Fruit fly (Drosophila melanogaster) whole organism, embryonic: ENCODE results near the gene CG11970.
A peak's percentile ranks its signal among the peaks of the same experiment; 100 is the strongest.

Experiments
- Atf3 ChIP-seq: fragments of 200-800 bp; sonication (Bioruptor generic); optimal IDR thresholded peaks from 3 replicates; lab custom pipeline; 2016; ENCODE audit warnings: missing biosample characterization, missing genetic modification characterization
- B-H1 ChIP-seq: fragments of 200-800 bp; sonication (Bioruptor generic); IDR thresholded peaks from 3 replicates; pipeline ENCODE4 v1.3.6; 2022; ENCODE audit warnings: missing biosample characterization, missing genetic modification characterization
- CG11398 ChIP-seq: fragments of 200-800 bp; sonication (Bioruptor generic); optimal IDR thresholded peaks from 2 replicates; lab custom pipeline; 2016; ENCODE audit warnings: missing biosample characterization, missing genetic modification characterization
- CG12391 ChIP-seq: fragments of 200-800 bp; sonication (Bioruptor generic); optimal IDR thresholded peaks from 3 replicates; lab custom pipeline; 2018; ENCODE audit warnings: missing biosample characterization, mild to moderate bottlenecking, missing genetic modification characterization, moderate library complexity
- CG12942 ChIP-seq: fragments of 200-800 bp; sonication (Bioruptor generic); optimal IDR thresholded peaks from 3 replicates; lab custom pipeline; 2016; ENCODE audit warnings: missing biosample characterization, missing genetic modification characterization
- CG13894 ChIP-seq: fragments of 200-800 bp; sonication (Bioruptor generic); optimal IDR thresholded peaks from 3 replicates; lab custom pipeline; 2018; ENCODE audit warnings: missing biosample characterization, mild to moderate bottlenecking, missing genetic modification characterization, moderate library complexity
- CG1603 ChIP-seq: fragments of 200-800 bp; sonication (Bioruptor generic); optimal IDR thresholded peaks from 2 replicates; lab custom pipeline; 2019; ENCODE audit warnings: missing biosample characterization, mild to moderate bottlenecking, missing genetic modification characterization, moderate library complexity
- CG2712 ChIP-seq: fragments of 200-800 bp; optimal IDR thresholded peaks from 3 replicates; lab custom pipeline; 2019; ENCODE audit warnings: missing biosample characterization, mild to moderate bottlenecking, missing genetic modification characterization, moderate library complexity
- CG2875 ChIP-seq: fragments of 200-800 bp; sonication (Bioruptor generic); optimal IDR thresholded peaks from 2 replicates; lab custom pipeline; 2017; ENCODE audit warnings: missing biosample characterization, mild to moderate bottlenecking, missing genetic modification characterization, missing genetic modification reagents
- CG30431 ChIP-seq: fragments of 200-800 bp; sonication (Bioruptor generic); optimal IDR thresholded peaks from 2 replicates; lab custom pipeline; 2017; ENCODE audit warnings: missing biosample characterization, missing genetic modification characterization
- CG31224 ChIP-seq: fragments of 200-800 bp; sonication (Bioruptor generic); IDR thresholded peaks from 2 replicates; pipeline ENCODE4 v1.3.6; 2022; ENCODE audit warnings: missing biosample characterization, missing genetic modification characterization
- CG31365 ChIP-seq: fragments of 200-800 bp; sonication (Bioruptor generic); optimal IDR thresholded peaks from 2 replicates; lab custom pipeline; 2018; ENCODE audit warnings: missing biosample characterization, mild to moderate bottlenecking, missing genetic modification characterization
- CG3847 ChIP-seq: fragments of 200-800 bp; sonication (Bioruptor generic); IDR thresholded peaks from 2 replicates; pipeline ENCODE4 v1.3.6; 2022; ENCODE audit warnings: missing biosample characterization, missing genetic modification characterization
- CG4282 ChIP-seq: fragments of 200-800 bp; sonication (Bioruptor generic); optimal IDR thresholded peaks from 2 replicates; lab custom pipeline; 2016; ENCODE audit warnings: missing biosample characterization, missing genetic modification characterization
- CG4707 ChIP-seq: fragments of 200-800 bp; sonication (Bioruptor generic); optimal IDR thresholded peaks from 2 replicates; lab custom pipeline; 2018; ENCODE audit warnings: missing biosample characterization, mild to moderate bottlenecking, missing genetic modification characterization, moderate library complexity
- CG5245 ChIP-seq: fragments of 200-800 bp; sonication (Bioruptor generic); optimal IDR thresholded peaks from 3 replicates; lab custom pipeline; 2016; ENCODE audit warnings: missing biosample characterization, missing genetic modification characterization
- CG5953 ChIP-seq: fragments of 200-800 bp; sonication (Bioruptor generic); IDR thresholded peaks from 2 replicates; pipeline ENCODE4 v1.3.6; 2022; ENCODE audit warnings: missing biosample characterization, missing genetic modification characterization
- CG6654 ChIP-seq: fragments of 200-800 bp; sonication (Bioruptor generic); optimal IDR thresholded peaks from 2 replicates; lab custom pipeline; 2017; ENCODE audit warnings: missing biosample characterization, mild to moderate bottlenecking, missing genetic modification characterization
- CG6689 ChIP-seq: fragments of 200-800 bp; sonication (Bioruptor generic); IDR thresholded peaks from 2 replicates; pipeline ENCODE4 v1.3.6; 2022; ENCODE audit warnings: missing biosample characterization, missing genetic modification characterization
- CG7556 ChIP-seq: fragments of 200-800 bp; sonication (Bioruptor generic); optimal IDR thresholded peaks from 2 replicates; lab custom pipeline; 2017; ENCODE audit warnings: missing biosample characterization, mild to moderate bottlenecking, missing genetic modification characterization
- CG9437 ChIP-seq: fragments of 200-800 bp; sonication (Bioruptor generic); optimal IDR thresholded peaks from 2 replicates; lab custom pipeline; 2018; ENCODE audit warnings: missing biosample characterization, mild to moderate bottlenecking, missing genetic modification characterization
- CG9817 ChIP-seq: fragments of 200-800 bp; sonication (Bioruptor generic); optimal IDR thresholded peaks from 2 replicates; lab custom pipeline; 2018; ENCODE audit warnings: missing biosample characterization, mild to moderate bottlenecking, missing genetic modification characterization, moderate library complexity
- CrebB ChIP-seq: fragments of 200-800 bp; sonication (Bioruptor generic); optimal IDR thresholded peaks from 3 replicates; lab custom pipeline; 2018; ENCODE audit warnings: missing biosample characterization, mild to moderate bottlenecking, missing genetic modification characterization
- D19A ChIP-seq: fragments of 200-800 bp; optimal IDR thresholded peaks from 3 replicates; lab custom pipeline; 2019; ENCODE audit warnings: missing biosample characterization, mild to moderate bottlenecking, missing genetic modification characterization, moderate library complexity
- Deaf1 ChIP-seq: fragments of 200-800 bp; optimal IDR thresholded peaks from 3 replicates; lab custom pipeline; 2019; ENCODE audit warnings: missing biosample characterization, mild to moderate bottlenecking, missing genetic modification characterization, moderate library complexity
- HLH4C ChIP-seq: fragments of 200-800 bp; sonication (Bioruptor generic); IDR thresholded peaks from 3 replicates; pipeline ENCODE4 v1.3.6; 2022; ENCODE audit warnings: missing biosample characterization, missing genetic modification characterization; ENCODE audit not compliant: partially characterized antibody
- NK7.1 ChIP-seq: fragments of 200-800 bp; sonication (Bioruptor generic); optimal IDR thresholded peaks from 3 replicates; lab custom pipeline; 2016; ENCODE audit warnings: missing biosample characterization, missing genetic modification characterization
- Sry-δ ChIP-seq: fragments of 200-800 bp; sonication (Bioruptor generic); optimal IDR thresholded peaks from 2 replicates; lab custom pipeline; 2016; ENCODE audit warnings: missing biosample characterization, missing genetic modification characterization
- Usf ChIP-seq: fragments of 200-800 bp; sonication (Bioruptor generic); optimal IDR thresholded peaks from 2 replicates; lab custom pipeline; 2017; ENCODE audit warnings: missing genotype, missing biosample characterization, missing genetic modification characterization
- Vsx1 ChIP-seq: fragments of 200-800 bp; sonication (Bioruptor generic); optimal IDR thresholded peaks from 2 replicates; lab custom pipeline; 2017; ENCODE audit warnings: missing biosample characterization, mild to moderate bottlenecking, missing genetic modification characterization, missing genetic modification reagents
- aop ChIP-seq: fragments of 200-800 bp; sonication (Bioruptor generic); IDR thresholded peaks from 2 replicates; pipeline ENCODE4 v1.3.6; 2022; ENCODE audit warnings: missing biosample characterization, missing genetic modification characterization
- az2 ChIP-seq: fragments of 200-800 bp; sonication (Bioruptor generic); optimal IDR thresholded peaks from 3 replicates; lab custom pipeline; 2016; ENCODE audit warnings: missing biosample characterization, missing genetic modification characterization
- chinmo ChIP-seq: fragments of 200-800 bp; sonication (Bioruptor generic); IDR thresholded peaks from 4 replicates; pipeline ENCODE4 v1.3.6; 2022; ENCODE audit warnings: missing biosample characterization, missing genetic modification characterization; ENCODE audit not compliant: partially characterized antibody
- dan ChIP-seq: fragments of 200-800 bp; sonication (Bioruptor generic); IDR thresholded peaks from 2 replicates; pipeline ENCODE4 v1.3.6; 2022; ENCODE audit warnings: missing biosample characterization, missing genetic modification characterization
- fd3F ChIP-seq: fragments of 200-800 bp; sonication (Bioruptor generic); optimal IDR thresholded peaks from 2 replicates; lab custom pipeline; 2018; ENCODE audit warnings: missing biosample characterization, mild to moderate bottlenecking, missing genetic modification characterization, moderate library complexity
- ftz-f1 ChIP-seq: fragments of 200-800 bp; sonication (Bioruptor generic); optimal IDR thresholded peaks from 2 replicates; lab custom pipeline; 2016; ENCODE audit warnings: missing biosample characterization, missing genetic modification characterization
- gsb ChIP-seq: fragments of 200-800 bp; sonication (Bioruptor generic); IDR thresholded peaks from 2 replicates; pipeline ENCODE4 v1.3.6; 2022; ENCODE audit warnings: missing biosample characterization, missing genetic modification characterization
- gt ChIP-seq: fragments of 200-800 bp; sonication (Bioruptor generic); IDR thresholded peaks from 2 replicates; pipeline ENCODE4 v1.3.6; 2022; ENCODE audit warnings: missing biosample characterization, missing genetic modification characterization
- her ChIP-seq: fragments of 200-800 bp; sonication (Bioruptor generic); optimal IDR thresholded peaks from 2 replicates; lab custom pipeline; 2016; ENCODE audit warnings: missing biosample characterization, missing genetic modification characterization
- hth ChIP-seq: fragments of >200 bp; optimal IDR thresholded peaks from 2 replicates; lab custom pipeline; 2017; ENCODE audit warnings: inconsistent platforms
- klu ChIP-seq: fragments of 200-800 bp; sonication (Bioruptor generic); IDR thresholded peaks from 2 replicates; pipeline ENCODE4 v1.3.6; 2022; ENCODE audit warnings: missing biosample characterization, missing genetic modification characterization
- pnt ChIP-seq: fragments of 200-800 bp; sonication (Bioruptor generic); optimal IDR thresholded peaks from 3 replicates; lab custom pipeline; 2016; ENCODE audit warnings: missing biosample characterization, missing genetic modification characterization
- pros ChIP-seq: fragments of 200-800 bp; sonication (Bioruptor generic); optimal IDR thresholded peaks from 3 replicates; lab custom pipeline; 2019; ENCODE audit warnings: missing biosample characterization, mild to moderate bottlenecking, missing genetic modification characterization, moderate library complexity
- sd ChIP-seq: fragments of 200-800 bp; sonication (Bioruptor generic); optimal IDR thresholded peaks from 3 replicates; lab custom pipeline; 2018; ENCODE audit warnings: missing biosample characterization, mild to moderate bottlenecking, missing genetic modification characterization, moderate library complexity
- sqz ChIP-seq: fragments of 200-800 bp; sonication (Bioruptor generic); optimal IDR thresholded peaks from 3 replicates; lab custom pipeline; 2018; ENCODE audit warnings: missing biosample characterization, mild to moderate bottlenecking, missing genetic modification characterization
- sr ChIP-seq: fragments of 200-800 bp; sonication (Bioruptor generic); IDR thresholded peaks from 3 replicates; pipeline ENCODE4 v1.3.6; 2022; ENCODE audit warnings: missing biosample characterization, missing genetic modification characterization
- sug ChIP-seq: fragments of 200-800 bp; optimal IDR thresholded peaks from 2 replicates; lab custom pipeline; 2019; ENCODE audit warnings: missing biosample characterization, mild to moderate bottlenecking, missing genetic modification characterization, moderate library complexity
- tap ChIP-seq: fragments of 200-800 bp; optimal IDR thresholded peaks from 3 replicates; lab custom pipeline; 2019; ENCODE audit warnings: missing biosample characterization, mild to moderate bottlenecking, missing genetic modification characterization, moderate library complexity
- tna ChIP-seq: fragments of 200-800 bp; sonication (Bioruptor generic); IDR thresholded peaks from 2 replicates; pipeline ENCODE4 v1.3.6; 2022; ENCODE audit warnings: missing biosample characterization, missing genetic modification characterization; ENCODE audit not compliant: partially characterized antibody
- tx ChIP-seq: fragments of 200-800 bp; sonication (Bioruptor generic); optimal IDR thresholded peaks from 2 replicates; lab custom pipeline; 2016; ENCODE audit warnings: missing biosample characterization, missing genetic modification characterization
- zen2 ChIP-seq: fragments of 200-800 bp; sonication (Bioruptor generic); IDR thresholded peaks from 3 replicates; pipeline ENCODE4 v1.3.6; 2022; ENCODE audit warnings: missing biosample characterization, missing genetic modification characterization; ENCODE audit not compliant: partially characterized antibody

Gene CG11970

dm6 chr3R:9013765-9014380 lies 29.4 kb downstream of the CG11970 start:
- TF ChIP-seq pros: no peak
- TF ChIP-seq Vsx1 (GFP tag; lab: Kevin White, UChicago): no peak
- no peak for TF ChIP-seq CG6654 (GFP tag; lab: Kevin White, UChicago)
- peak; percentile 66 for TF ChIP-seq CG7556
- no peak for TF ChIP-seq zen2 (GFP tag; lab: Robert Waterston, UW)
- TF ChIP-seq CG30431 (GFP tag; lab: Kevin White, UChicago): no peak
- TF ChIP-seq tx: peak; percentile 40
- no peak for TF ChIP-seq tna (GFP tag; lab: Robert Waterston, UW)
- TF ChIP-seq chinmo (GFP tag; lab: Robert Waterston, UW): peak; percentile 46; the same call in 1 of the 4 replicates
- peak; percentile 35 for TF ChIP-seq CG9437
- TF ChIP-seq B-H1 (GFP tag; lab: Robert Waterston, UW): no peak; the same call in 2 of the 3 replicates
- TF ChIP-seq CG12391 (tag; lab: Kevin White, UChicago): peak; percentile 42
- peak; percentile 40 for TF ChIP-seq CG12942 (GFP tag; lab: Kevin White, UChicago)
- no peak for TF ChIP-seq NK7.1 (GFP tag; lab: Kevin White, UChicago)
- TF ChIP-seq az2 (GFP tag; lab: Kevin White, UChicago): no peak
- TF ChIP-seq CrebB (tag; lab: Kevin White, UChicago): peak; percentile 24
- peak; percentile 26 for TF ChIP-seq Sry-δ (GFP tag; lab: Kevin White, UChicago)
- TF ChIP-seq aop (GFP tag; lab: Robert Waterston, UW): no peak
- no peak for TF ChIP-seq D19A (tag; lab: Kevin White, UChicago)
- peak; percentile 32 for TF ChIP-seq CG5245 (GFP tag; lab: Kevin White, UChicago)
- no peak for TF ChIP-seq CG31224
- no peak for TF ChIP-seq CG11398
- TF ChIP-seq Deaf1: no peak
- TF ChIP-seq gt (GFP tag; lab: Robert Waterston, UW): no peak
- peak; percentile 49 for TF ChIP-seq CG2712 (tag; lab: Kevin White, UChicago)
- TF ChIP-seq tap (tag; lab: Kevin White, UChicago): no peak
- TF ChIP-seq Usf: no peak
- peak; percentile 66 for TF ChIP-seq sug
- TF ChIP-seq CG4707 (GFP tag; lab: Kevin White, UChicago): no peak
- peak; percentile 62 for TF ChIP-seq CG3847 (GFP tag; lab: Robert Waterston, UW)
- TF ChIP-seq ftz-f1: peak; percentile 71
- TF ChIP-seq fd3F: no peak
- no peak for TF ChIP-seq dan
- no peak for TF ChIP-seq klu (GFP tag; lab: Robert Waterston, UW)
- TF ChIP-seq CG5953 (GFP tag; lab: Robert Waterston, UW): no peak
- no peak for TF ChIP-seq hth
- peak; percentile 70 for TF ChIP-seq CG1603
- TF ChIP-seq pnt (GFP tag; lab: Kevin White, UChicago): peak; percentile 45
- TF ChIP-seq CG6689 (GFP tag; lab: Robert Waterston, UW): peak; percentile 49
- peak; percentile 28 for TF ChIP-seq CG9817 (tag; lab: Kevin White, UChicago)
- no peak for TF ChIP-seq CG31365 (tag; lab: Kevin White, UChicago)
- TF ChIP-seq CG4282: no peak
- peak; percentile 27 for TF ChIP-seq Atf3
- TF ChIP-seq sd (tag; lab: Kevin White, UChicago): peak; percentile 71
- TF ChIP-seq HLH4C (GFP tag; lab: Robert Waterston, UW): no peak
- peak; percentile 12 for TF ChIP-seq CG2875 (GFP tag; lab: Kevin White, UChicago)
- TF ChIP-seq gsb: no peak
- peak; percentile 19 for TF ChIP-seq her (GFP tag; lab: Kevin White, UChicago)
- no peak for TF ChIP-seq sqz (GFP tag; lab: Kevin White, UChicago)
- 0 out of 3 replicates have a peak, but pooled peaks have one; percentile 53 for TF ChIP-seq sr (GFP tag; lab: Robert Waterston, UW)
- TF ChIP-seq CG13894: no peak
